Worm (Caenorhabditis elegans) whole organism, young adult: Measurements from ENCODE around the gene C16D9.5.

Experiments used
- B0336.3 ChIP-seq: fragments of 200-800 bp; sonication (Bioruptor generic); IDR thresholded peaks from 2 replicates; pipeline ENCODE4 v1.3.6; 2022; ENCODE audit warnings: missing genetic modification characterization, missing compliant biosample characterization
- C17E4.6 ChIP-seq: fragments of 200-800 bp; sonication (Bioruptor generic); IDR thresholded peaks from 2 replicates; pipeline ENCODE4 v1.3.6; 2022; ENCODE audit warnings: missing genetic modification reagents, missing genetic modification characterization, missing compliant biosample characterization
- F22D6.2 ChIP-seq: sonication (generic microtip); optimal IDR thresholded peaks from 2 replicates; lab custom pipeline; 2016; ENCODE audit warnings: mild to moderate bottlenecking, missing genetic modification characterization, missing compliant biosample characterization
- F37B4.10 ChIP-seq: fragments of 200-800 bp; sonication (Bioruptor generic); IDR thresholded peaks from 2 replicates; pipeline ENCODE4 v1.3.6; 2022; ENCODE audit warnings: missing genetic modification characterization, missing compliant biosample characterization
- F39B2.1 ChIP-seq: fragments of 200-800 bp; sonication (Bioruptor generic); IDR thresholded peaks from 2 replicates; pipeline ENCODE4 v1.3.6; 2022; ENCODE audit warnings: missing genetic modification reagents, missing genetic modification characterization, missing compliant biosample characterization
- F52B5.7 ChIP-seq: sonication (generic microtip); optimal IDR thresholded peaks from 2 replicates; lab custom pipeline; 2016; ENCODE audit warnings: mild to moderate bottlenecking, missing genetic modification characterization, missing compliant biosample characterization
- F55B11.4 ChIP-seq: sonication (generic microtip); optimal IDR thresholded peaks from 2 replicates; lab custom pipeline; 2016; ENCODE audit warnings: missing compliant biosample characterization, missing genetic modification characterization, borderline replicate concordance; ENCODE audit not compliant: insufficient read depth
- F57C9.4 ChIP-seq: sonication (generic microtip); optimal IDR thresholded peaks from 2 replicates; lab custom pipeline; 2017; ENCODE audit warnings: mild to moderate bottlenecking, missing genetic modification characterization, missing compliant biosample characterization
- T07F8.4 ChIP-seq: sonication (generic microtip); optimal IDR thresholded peaks from 2 replicates; lab custom pipeline; 2016; ENCODE audit warnings: mild to moderate bottlenecking, missing genetic modification characterization, moderate library complexity, missing compliant biosample characterization
- Y53G8AR.9 ChIP-seq: fragments of 200-800 bp; sonication (Bioruptor generic); conservative IDR thresholded peaks from 2 replicates; pipeline ENCODE4 v1.3.6; 2022; ENCODE audit warnings: missing genetic modification reagents, missing genetic modification characterization, missing compliant biosample characterization
- Y67H2A.10 ChIP-seq: fragments of 200-800 bp; sonication (Bioruptor generic); conservative IDR thresholded peaks from 2 replicates; pipeline ENCODE4 v1.3.6; 2022; ENCODE audit warnings: missing genetic modification reagents, missing genetic modification characterization, missing compliant biosample characterization
- akir-1 ChIP-seq: fragments of 200-800 bp; sonication (Bioruptor generic); optimal IDR thresholded peaks from 2 replicates; lab custom pipeline; 2018; ENCODE audit warnings: mild to moderate bottlenecking, missing genetic modification characterization, moderate library complexity, missing compliant biosample characterization
- aptf-2 ChIP-seq: fragments of 200-800 bp; sonication (Bioruptor generic); conservative IDR thresholded peaks from 2 replicates; pipeline ENCODE4 v1.3.6; 2022; ENCODE audit warnings: missing genetic modification reagents, missing genetic modification characterization, missing compliant biosample characterization
- aptf-3 ChIP-seq: fragments of 200-800 bp; sonication (Bioruptor generic); IDR thresholded peaks from 2 replicates; pipeline ENCODE4 v1.3.6; 2022; ENCODE audit warnings: missing genetic modification characterization, missing compliant biosample characterization
- athp-1 ChIP-seq: sonication (generic microtip); optimal IDR thresholded peaks from 2 replicates; lab custom pipeline; 2017; ENCODE audit warnings: mild to moderate bottlenecking, missing genetic modification characterization, missing compliant biosample characterization
- attf-3 ChIP-seq: fragments of 200-800 bp; sonication (Bioruptor generic); conservative IDR thresholded peaks from 2 replicates; pipeline ENCODE4 v1.3.6; 2022; ENCODE audit warnings: missing genetic modification reagents, missing genetic modification characterization, missing compliant biosample characterization
- bed-1 ChIP-seq: fragments of 200-800 bp; sonication (Bioruptor generic); IDR thresholded peaks from 2 replicates; pipeline ENCODE4 v1.3.6; 2022; ENCODE audit warnings: missing genetic modification reagents, missing genetic modification characterization, missing compliant biosample characterization
- bed-2 ChIP-seq: fragments of 200-800 bp; sonication (Bioruptor generic); IDR thresholded peaks from 2 replicates; pipeline ENCODE4 v1.3.6; 2022; ENCODE audit warnings: missing genetic modification reagents, missing genetic modification characterization, missing compliant biosample characterization
- ceh-100 ChIP-seq: fragments of 200-800 bp; sonication (Bioruptor generic); IDR thresholded peaks from 2 replicates; pipeline ENCODE4 v1.3.6; 2022; ENCODE audit warnings: missing genetic modification reagents, missing genetic modification characterization, missing compliant biosample characterization
- ceh-40 ChIP-seq: fragments of 200-800 bp; sonication (Bioruptor generic); IDR thresholded peaks from 2 replicates; pipeline ENCODE4 v1.3.6; 2022; ENCODE audit warnings: missing genetic modification characterization, missing compliant biosample characterization
- die-1 ChIP-seq: sonication (generic microtip); optimal IDR thresholded peaks from 2 replicates; lab custom pipeline; 2016; ENCODE audit warnings: missing genotype, mild to moderate bottlenecking, missing genetic modification characterization, missing compliant biosample characterization
- dox-1 ChIP-seq: fragments of 200-800 bp; sonication (Bioruptor generic); IDR thresholded peaks from 2 replicates; pipeline ENCODE4 v1.3.6; 2022; ENCODE audit warnings: missing genetic modification reagents, missing genetic modification characterization, missing compliant biosample characterization
- dpff-1 ChIP-seq: sonication (generic microtip); optimal IDR thresholded peaks from 2 replicates; lab custom pipeline; 2017; ENCODE audit warnings: mild to moderate bottlenecking, missing genetic modification characterization, missing compliant biosample characterization
- egl-18 ChIP-seq: fragments of 200-800 bp; sonication (Bioruptor generic); IDR thresholded peaks from 2 replicates; pipeline ENCODE4 v1.3.6; 2022; ENCODE audit warnings: missing genetic modification reagents, missing genetic modification characterization, missing compliant biosample characterization
- ets-4 ChIP-seq: fragments of 200-800 bp; sonication (Bioruptor generic); optimal IDR thresholded peaks from 2 replicates; lab custom pipeline; 2018; ENCODE audit warnings: mild to moderate bottlenecking, missing genetic modification characterization, missing compliant biosample characterization
- gei-17 ChIP-seq: fragments of 200-800 bp; sonication (Bioruptor generic); optimal IDR thresholded peaks from 2 replicates; lab custom pipeline; 2018; ENCODE audit warnings: mild to moderate bottlenecking, missing genetic modification characterization, missing compliant biosample characterization
- hsf-1 ChIP-seq: fragments of 200-800 bp; sonication (Bioruptor generic); IDR thresholded peaks from 2 replicates; pipeline ENCODE4 v1.3.6; 2022; ENCODE audit warnings: missing genetic modification reagents, missing genetic modification characterization, missing compliant biosample characterization
- lag-1 ChIP-seq: fragments of 200-800 bp; sonication (Bioruptor generic); IDR thresholded peaks from 2 replicates; pipeline ENCODE4 v1.3.6; 2022; ENCODE audit warnings: missing genetic modification reagents, missing genetic modification characterization, missing compliant biosample characterization
- lin-40 ChIP-seq: sonication (generic microtip); optimal IDR thresholded peaks from 2 replicates; lab custom pipeline; 2016; ENCODE audit warnings: missing genetic modification characterization, mild to moderate bottlenecking, missing compliant biosample characterization, missing genotype, missing genetic modification reagents
- lsl-1 ChIP-seq: fragments of 200-800 bp; sonication (Bioruptor generic); optimal IDR thresholded peaks from 2 replicates; lab custom pipeline; 2018; ENCODE audit warnings: mild to moderate bottlenecking, missing genetic modification characterization, moderate library complexity, missing compliant biosample characterization
- madf-3 ChIP-seq: fragments of 200-800 bp; sonication (Bioruptor generic); IDR thresholded peaks from 2 replicates; pipeline ENCODE4 v1.3.6; 2022; ENCODE audit warnings: missing genetic modification reagents, missing genetic modification characterization, missing compliant biosample characterization
- nfyb-1 ChIP-seq: fragments of 200-800 bp; sonication (Bioruptor generic); IDR thresholded peaks from 2 replicates; pipeline ENCODE4 v1.3.6; 2022; ENCODE audit warnings: missing genetic modification reagents, missing genetic modification characterization, missing compliant biosample characterization
- nhr-120 ChIP-seq: fragments of 200-800 bp; sonication (Bioruptor generic); IDR thresholded peaks from 2 replicates; pipeline ENCODE4 v1.3.6; 2022; ENCODE audit warnings: missing genetic modification characterization, missing compliant biosample characterization
- pha-4 ChIP-seq: fragments of 150-350 bp; sonication (generic microtip); optimal IDR thresholded peaks from 2 replicates; lab custom pipeline; 2014; ENCODE audit warnings: missing biosample characterization, missing genetic modification reagents, missing genetic modification characterization
- rcor-1 ChIP-seq: fragments of 200-800 bp; sonication (Bioruptor generic); IDR thresholded peaks from 2 replicates; pipeline ENCODE4 v1.3.6; 2022; ENCODE audit warnings: missing genetic modification reagents, missing genetic modification characterization, missing compliant biosample characterization
- rec-8 ChIP-seq, 2 experiments: sonication (generic microtip); optimal IDR thresholded peaks; 2 replicates each; lab custom pipeline; 2016; ENCODE audit warnings: mild to moderate bottlenecking in 2 of 2, missing genetic modification characterization in 2 of 2, missing genetic modification reagents in 2 of 2, missing genotype in 2 of 2, missing biosample characterization in 1 of 2, missing compliant biosample characterization in 1 of 2, moderate library complexity in 1 of 2
- sdz-38 ChIP-seq: sonication (generic microtip); optimal IDR thresholded peaks from 2 replicates; lab custom pipeline; 2016; ENCODE audit warnings: missing genotype, missing genetic modification characterization, missing compliant biosample characterization
- tbx-9 ChIP-seq: sonication (generic microtip); optimal IDR thresholded peaks from 2 replicates; lab custom pipeline; 2016; ENCODE audit warnings: borderline replicate concordance, missing genetic modification characterization, inconsistent platforms, missing compliant biosample characterization
- tlf-1 ChIP-seq: fragments of 200-800 bp; sonication (Bioruptor generic); optimal IDR thresholded peaks from 2 replicates; lab custom pipeline; 2018; ENCODE audit warnings: mild to moderate bottlenecking, missing genetic modification characterization, missing compliant biosample characterization
- unc-130 ChIP-seq: sonication (generic microtip); optimal IDR thresholded peaks from 2 replicates; lab custom pipeline; 2016; ENCODE audit warnings: missing genetic modification reagents, missing genetic modification characterization, missing compliant biosample characterization
- unc-62 ChIP-seq: fragments of 150-350 bp; optimal IDR thresholded peaks from 2 replicates; lab custom pipeline; 2014; ENCODE audit warnings: missing biosample characterization, missing genetic modification reagents, missing genetic modification characterization
- xnd-1 ChIP-seq: sonication (generic microtip); optimal IDR thresholded peaks from 2 replicates; lab custom pipeline; 2016; ENCODE audit warnings: missing genotype, missing genetic modification reagents, missing genetic modification characterization, missing compliant biosample characterization
- zim-3 ChIP-seq: sonication (generic microtip); optimal IDR thresholded peaks from 2 replicates; lab custom pipeline; 2017; ENCODE audit warnings: mild to moderate bottlenecking, missing genetic modification characterization, moderate library complexity, missing compliant biosample characterization
- ztf-6 ChIP-seq: fragments of 200-800 bp; sonication (Bioruptor generic); IDR thresholded peaks from 2 replicates; pipeline ENCODE4 v1.3.6; 2022; ENCODE audit warnings: missing genetic modification reagents, missing genetic modification characterization, missing compliant biosample characterization

Gene C16D9.5

ce11 chrV:8247311-8248105 lies 2.2 kb upstream of the C16D9.5 start (continued):
- TF ChIP-seq F55B11.4 (no peak), F37B4.10 (GFP tag; lab: Robert Waterston, UW) (no peak), Y67H2A.10 (GFP tag; lab: Robert Waterston, UW) (no peak), athp-1 (tag; lab: Kevin White, UChicago) (no peak), aptf-2 (GFP tag; lab: Robert Waterston, UW) (no peak), gei-17 (no peak), ceh-100 (GFP tag; lab: Robert Waterston, UW) (peak; percentile 60; the same call in 1 of the 2 replicates), rec-8 (tag; optimal IDR thresholded peaks at IDR 0.05; lab: Kevin White, UChicago) (peak in 1 of 2 experiments; percentile 17), akir-1 (no peak), tbx-9 (no peak), dpff-1 (no peak), unc-130 (GFP tag; lab: Kevin White, UChicago) (peak; percentile 72), tlf-1 (GFP tag; lab: Kevin White, UChicago) (peak; percentile 71), Y53G8AR.9 (GFP tag; lab: Robert Waterston, UW) (peak; percentile 82), pha-4 (tag; lab: Kevin White, UChicago) (no peak), nhr-120 (GFP tag; lab: Robert Waterston, UW) (no peak), lsl-1 (GFP tag; lab: Kevin White, UChicago) (peak; percentile 67), F22D6.2 (no peak), sdz-38 (tag; lab: Kevin White, UChicago) (no peak), xnd-1 (tag; lab: Kevin White, UChicago) (peak; percentile 68), F57C9.4 (no peak), nfyb-1 (peak; percentile 64; the same call in 1 of the 2 replicates), ceh-40 (GFP tag; lab: Robert Waterston, UW) (no peak), bed-2 (GFP tag; lab: Robert Waterston, UW) (no peak), die-1 (tag; lab: Kevin White, UChicago) (peak; percentile 49), egl-18 (no peak), attf-3 (0 out of 2 replicates have a peak, but pooled peaks have one; percentile 31), zim-3 (tag; lab: Kevin White, UChicago) (no peak), bed-1 (no peak), madf-3 (GFP tag; lab: Robert Waterston, UW) (no peak), dox-1 (GFP tag; lab: Robert Waterston, UW) (peak; percentile 84; the same call in 1 of the 2 replicates), lin-40 (tag; lab: Kevin White, UChicago) (peak; percentile 43), B0336.3 (GFP tag; lab: Robert Waterston, UW) (peak; percentile 84), ztf-6 (no peak), hsf-1 (GFP tag; lab: Robert Waterston, UW) (peak; percentile 91), aptf-3 (GFP tag; lab: Robert Waterston, UW) (no peak), F39B2.1 (GFP tag; lab: Robert Waterston, UW) (no peak), lag-1 (GFP tag; lab: Robert Waterston, UW) (no peak), unc-62 (no peak), T07F8.4 (tag; lab: Kevin White, UChicago) (no peak), rcor-1 (GFP tag; lab: Robert Waterston, UW) (peak; percentile 90), ets-4 (no peak), C17E4.6 (GFP tag; lab: Robert Waterston, UW) (peak; percentile 70), F52B5.7 (tag; lab: Kevin White, UChicago) (no peak)
- TF ChIP-seq, all 124 proteins: peak for 60
